Worm (Caenorhabditis elegans) whole organism, midembryonic: ENCODE measurements around the gene dcaf-13.

Experiments
- cog-1 ChIP-seq: sonication (generic microtip); optimal IDR thresholded peaks from 2 replicates; lab custom pipeline; 2016; ENCODE audit warnings: missing genetic modification characterization, missing compliant biosample characterization
- klf-2 ChIP-seq: fragments of 200-800 bp; sonication (Bioruptor generic); conservative IDR thresholded peaks from 2 replicates; pipeline ENCODE4 v1.3.6; 2022; ENCODE audit warnings: missing genetic modification reagents, missing genetic modification characterization, missing compliant biosample characterization
- ztf-23 ChIP-seq: fragments of 200-800 bp; sonication (Bioruptor generic); IDR thresholded peaks from 2 replicates; pipeline ENCODE4 v1.3.6; 2022; ENCODE audit warnings: missing genetic modification reagents, missing genetic modification characterization, missing compliant biosample characterization

DNA sequence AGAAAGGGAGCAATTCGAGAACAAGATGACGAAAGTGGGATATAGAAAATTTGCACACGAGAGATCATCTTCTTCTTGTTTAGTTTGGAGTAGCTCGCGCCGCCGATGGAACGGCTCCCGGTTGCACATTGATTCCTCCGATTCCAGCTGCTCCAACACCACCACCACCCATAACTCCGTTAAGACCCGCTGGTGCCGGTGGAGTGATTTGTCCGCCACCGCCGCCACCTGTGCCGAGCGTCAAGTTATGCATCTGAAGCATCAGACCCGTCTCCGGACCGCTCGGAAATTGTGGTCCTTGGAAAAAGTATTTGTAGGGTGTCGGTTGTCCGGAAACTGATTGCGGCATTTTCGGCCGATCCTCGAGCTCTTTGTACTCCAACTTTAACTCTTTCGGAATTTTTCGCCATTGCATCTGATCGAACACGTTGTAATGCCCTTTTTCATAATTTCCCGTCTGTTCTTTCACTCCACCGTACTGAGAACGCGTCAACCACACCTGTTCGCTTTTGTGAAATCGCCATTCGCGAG, 51.8 kb downstream of the dcaf-13 start:
- TF ChIP-seq klf-2 (no peak), ztf-23 (GFP tag; lab: Robert Waterston, UW) (no peak), cog-1 (no peak)
